Worm (Caenorhabditis elegans): ENCODE measurements around the gene che-7.

che-7 gene

DNA sequence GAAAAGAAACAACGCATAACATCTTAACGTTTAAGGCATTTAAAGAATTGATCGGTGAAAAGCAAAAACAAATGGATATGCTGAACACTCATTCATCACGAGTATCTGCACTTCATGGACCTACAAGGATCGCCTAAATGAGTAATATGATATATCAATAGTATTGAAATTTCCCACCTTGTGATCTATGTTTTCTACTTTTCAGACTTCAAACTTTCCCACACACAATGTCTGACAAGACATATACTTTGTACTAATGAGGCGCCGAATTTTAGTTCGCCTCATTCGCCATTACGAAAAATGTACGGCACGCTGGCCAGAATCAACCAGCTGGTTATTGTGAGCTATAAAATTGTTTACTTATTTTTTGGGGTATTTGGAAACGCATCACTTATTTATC lies 42.2 kb downstream of the che-7 start, which contains the start of gene srsx-6:
TSS of gene srsx-6 (plus strand) at position 301 of the 400 bp plus-strand sequence.
- TF ChIP-seq pqm-1 (tag; optimal IDR thresholded peaks at IDR 0.05): no peak
- no peak for TF ChIP-seq pha-4 (tag; optimal IDR thresholded peaks at IDR 0.05)
- no peak for TF ChIP-seq nhr-28 (tag; optimal IDR thresholded peaks at IDR 0.05)
- no peak for TF ChIP-seq mml-1 (tag; optimal IDR thresholded peaks at IDR 0.05)
- TF ChIP-seq snpc-4 (tag; optimal IDR thresholded peaks at IDR 0.05): no peak
- no peak for TF ChIP-seq nhr-11 (tag; optimal IDR thresholded peaks at IDR 0.05)
- no peak for TF ChIP-seq egl-27 (tag; optimal IDR thresholded peaks at IDR 0.05)
- no peak for TF ChIP-seq eor-1 (tag; optimal IDR thresholded peaks at IDR 0.05)
- TF ChIP-seq skn-1 (tag; optimal IDR thresholded peaks at IDR 0.05): no peak
- TF ChIP-seq nfya-1 (tag; optimal IDR thresholded peaks at IDR 0.05; ENCODE audit: insufficient read depth): no peak
- TF ChIP-seq aly-2 (tag; optimal IDR thresholded peaks at IDR 0.05): no peak

DNA sequence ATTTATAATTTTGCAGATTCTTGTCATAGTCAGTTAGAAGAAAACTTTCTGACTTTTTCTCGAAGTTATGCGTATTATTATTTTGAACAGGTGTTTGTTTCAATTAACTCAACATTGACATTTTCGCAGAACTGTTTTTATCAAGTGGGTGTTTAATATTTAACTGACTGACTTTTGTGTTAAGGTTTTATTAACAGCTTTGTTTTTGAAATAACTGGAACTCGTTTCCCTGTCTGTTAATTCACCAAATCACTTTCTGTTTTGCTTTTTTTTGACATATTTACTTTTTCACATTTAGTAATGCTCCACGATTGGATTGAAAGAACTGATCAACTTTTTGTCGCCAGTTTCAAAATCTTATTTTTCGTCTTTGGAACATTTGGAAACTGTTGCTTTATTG lies 43.5 kb downstream of the che-7 start, which contains the start of gene srsx-7:
TSS of gene srsx-7 (plus strand) at position 301 of the 400 bp plus-strand sequence.
- TF ChIP-seq ztf-4 (tag; optimal IDR thresholded peaks at IDR 0.05) (no peak), nhr-11 (tag; optimal IDR thresholded peaks at IDR 0.05) (no peak), ceh-16 (tag; optimal IDR thresholded peaks at IDR 0.05) (no peak), nhr-67 (tag; optimal IDR thresholded peaks at IDR 0.05) (no peak)
